Fruit fly (Drosophila melanogaster): ENCODE data around the gene Pkd2.

The Pkd2 gene

DNA sequence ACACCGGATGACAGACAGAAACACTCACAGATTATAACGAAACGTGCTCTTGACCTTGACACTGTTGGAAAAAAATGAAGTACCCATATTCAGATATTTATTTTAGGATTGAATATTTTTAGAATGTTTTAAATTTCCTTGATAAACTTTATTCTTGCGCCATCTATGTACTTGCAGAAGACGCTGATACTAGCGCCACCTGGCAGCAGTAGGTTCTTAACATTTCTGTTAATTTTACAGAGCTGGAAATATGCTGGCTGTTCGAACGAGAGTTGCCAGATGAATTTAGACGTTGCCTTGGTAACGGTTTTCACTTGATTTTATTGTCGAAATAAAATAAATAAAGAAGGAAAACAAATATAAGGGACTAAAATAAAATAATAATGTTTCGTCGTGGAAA, 26.5 kb downstream of the Pkd2 start, which contains the start of gene Fam92 (continued):
- no peak for TF ChIP-seq Hand (GFP tag; optimal IDR thresholded peaks at IDR 0.05)
- peak; percentile 42 for TF ChIP-seq bab2 (GFP tag; optimal IDR thresholded peaks at IDR 0.05)
- peak; percentile 21; the same call in 1 of the 2 replicates for TF ChIP-seq CG3847 (GFP tag; IDR thresholded peaks at IDR 0.05)
- TF ChIP-seq Ptx1 (GFP tag; IDR thresholded peaks at IDR 0.05): peak; percentile 18; the same call in 1 of the 2 replicates
- no peak for TF ChIP-seq Drgx (GFP tag; IDR thresholded peaks at IDR 0.05)
- TF ChIP-seq sqz (GFP tag; optimal IDR thresholded peaks at IDR 0.05): no peak
- peak; percentile 38 for TF ChIP-seq CG13624 (GFP tag; optimal IDR thresholded peaks at IDR 0.05)
- TF ChIP-seq Xbp1 (GFP tag; optimal IDR thresholded peaks at IDR 0.05): peak; percentile 73
- TF ChIP-seq Hr3 (GFP tag; optimal IDR thresholded peaks at IDR 0.05): peak; percentile 46
- TF ChIP-seq vvl (GFP tag; IDR thresholded peaks at IDR 0.05): peak; percentile 72
- TF ChIP-seq CG1832 (GFP tag; optimal IDR thresholded peaks at IDR 0.05): no peak
- TF ChIP-seq CG3995 (GFP tag; optimal IDR thresholded peaks at IDR 0.05): peak; percentile 26
- TF ChIP-seq Dek (tag; optimal IDR thresholded peaks at IDR 0.05): peak; percentile 38
- TF ChIP-seq CG4707 (GFP tag; optimal IDR thresholded peaks at IDR 0.05): no peak
- peak; percentile 22 for TF ChIP-seq Mes4 (GFP tag; optimal IDR thresholded peaks at IDR 0.05)
- TF ChIP-seq CG9609 (GFP tag; optimal IDR thresholded peaks at IDR 0.05): peak; percentile 31
- 0 out of 4 replicates have a peak, but pooled peaks have one; percentile 18 for TF ChIP-seq Gug (GFP tag; IDR thresholded peaks at IDR 0.05)
- no peak for TF ChIP-seq MESR4 (GFP tag; optimal IDR thresholded peaks at IDR 0.05)
- TF ChIP-seq HmgD (GFP tag; optimal IDR thresholded peaks at IDR 0.05): peak; percentile 0
- TF ChIP-seq bbx (GFP tag; IDR thresholded peaks at IDR 0.05; ENCODE audit: partially characterized antibody): peak; percentile 14; the same call in 1 of the 2 replicates
- TF ChIP-seq Dip2 (GFP tag; IDR thresholded peaks at IDR 0.05): no peak
- TF ChIP-seq CG10431 (GFP tag; optimal IDR thresholded peaks at IDR 0.05): no peak
- no peak for TF ChIP-seq Usf (GFP tag; optimal IDR thresholded peaks at IDR 0.05)
- TF ChIP-seq z (GFP tag; IDR thresholded peaks at IDR 0.05): no peak
- no peak for TF ChIP-seq CG8388 (GFP tag; optimal IDR thresholded peaks at IDR 0.05)
- no peak for TF ChIP-seq tll (GFP tag; optimal IDR thresholded peaks at IDR 0.05)
- TF ChIP-seq CG8290 (GFP tag; optimal IDR thresholded peaks at IDR 0.05): peak; percentile 52
- peak in 1 of 2 experiments; percentile 68 for TF ChIP-seq CG8290 (tag; optimal IDR thresholded peaks at IDR 0.05)
- no peak; the same call in 1 of the 2 replicates for TF ChIP-seq Adf1 (GFP tag; IDR thresholded peaks at IDR 0.05)
- peak; percentile 61 for TF ChIP-seq NC2β (GFP tag; optimal IDR thresholded peaks at IDR 0.05)
- TF ChIP-seq CG4854 (GFP tag; optimal IDR thresholded peaks at IDR 0.05): peak; percentile 31
- peak; percentile 49 for TF ChIP-seq gro (GFP tag; optimal IDR thresholded peaks at IDR 0.05)
- TF ChIP-seq Hmr (GFP tag; optimal IDR thresholded peaks at IDR 0.05): peak; percentile 48
- peak; percentile 10 for TF ChIP-seq Sox100B (GFP tag; optimal IDR thresholded peaks at IDR 0.05)
- peak; percentile 37 for TF ChIP-seq HHEX (GFP tag; optimal IDR thresholded peaks at IDR 0.05)
- TF ChIP-seq gce (GFP tag; IDR thresholded peaks at IDR 0.05): no peak
- no peak for TF ChIP-seq CG14965 (GFP tag; optimal IDR thresholded peaks at IDR 0.05; ENCODE audit: borderline replicate concordance)
- no peak for TF ChIP-seq CG34422 (GFP tag; IDR thresholded peaks at IDR 0.05)
- no peak for TF ChIP-seq chinmo (GFP tag; IDR thresholded peaks at IDR 0.05; ENCODE audit: partially characterized antibody)
- peak; percentile 66 for TF ChIP-seq CG7839 (tag; optimal IDR thresholded peaks at IDR 0.05)
- TF ChIP-seq bcd (GFP tag; optimal IDR thresholded peaks at IDR 0.05): peak; percentile 23
- TF ChIP-seq GATAe (GFP tag; conservative IDR thresholded peaks at IDR 0.05): no peak
- TF ChIP-seq onecut (GFP tag; IDR thresholded peaks at IDR 0.05): peak; percentile 56
- no peak; the same call in 1 of the 2 replicates for TF ChIP-seq CG32772 (GFP tag; IDR thresholded peaks at IDR 0.05)
- peak; percentile 26 for TF ChIP-seq jumu (GFP tag; optimal IDR thresholded peaks at IDR 0.05)
- no peak for TF ChIP-seq Lim3 (GFP tag; IDR thresholded peaks at IDR 0.05)
- no peak for TF ChIP-seq bowl (GFP tag; IDR thresholded peaks at IDR 0.05)
- no peak for TF ChIP-seq crol (GFP tag; IDR thresholded peaks at IDR 0.05)
- TF ChIP-seq NC2α (GFP tag; optimal IDR thresholded peaks at IDR 0.05): peak; percentile 41
- TF ChIP-seq ac (GFP tag; optimal IDR thresholded peaks at IDR 0.05): no peak
- peak; percentile 21 for TF ChIP-seq Side (GFP tag; optimal IDR thresholded peaks at IDR 0.05)
- peak; percentile 37 for TF ChIP-seq Dp (GFP tag; optimal IDR thresholded peaks at IDR 0.05)

Measured in whole organism, embryonic.